Worm (Caenorhabditis elegans): ENCODE data around the gene F14H3.3.
"Not testable (repeated sequence)": the region's sequence is repeated elsewhere in the genome, so short reads cannot be mapped to it uniquely, and the experiment has no call there.

Gene F14H3.3

DNA sequence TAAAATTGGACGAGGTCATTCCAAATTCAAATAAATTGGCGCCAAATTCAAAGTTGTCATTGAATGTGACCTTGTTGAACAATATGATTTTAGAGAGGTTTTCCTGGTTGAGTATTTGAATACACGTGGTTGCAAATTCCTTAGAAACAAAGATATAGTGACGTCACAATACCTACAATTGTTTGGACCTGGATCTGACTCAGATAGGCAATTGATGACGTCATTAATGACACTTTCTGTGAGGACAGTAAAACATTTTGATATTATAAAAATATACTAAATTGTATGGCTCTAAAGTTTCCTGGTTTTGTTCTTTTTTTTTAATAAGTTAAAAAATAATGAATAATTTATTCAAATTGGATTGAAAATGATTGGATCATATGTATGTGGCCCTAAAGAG, 11.9 kb downstream of the F14H3.3 start:
- TF ChIP-seq lin-39 (tag; optimal IDR thresholded peaks at IDR 0.05), result no peak
- TF ChIP-seq sma-3 (GFP tag; optimal IDR thresholded peaks at IDR 0.05), result no peak
- TF ChIP-seq dmd-4 (tag; optimal IDR thresholded peaks at IDR 0.05), result no peak
- no peak for TF ChIP-seq ama-1 (optimal IDR thresholded peaks at IDR 0.05)
- TF ChIP-seq snpc-4 (tag; optimal IDR thresholded peaks at IDR 0.05), result no peak
- TF ChIP-seq nhr-12 (tag; optimal IDR thresholded peaks at IDR 0.05), result no peak
- no peak for TF ChIP-seq ztf-11 (tag; optimal IDR thresholded peaks at IDR 0.05)
- TF ChIP-seq C34F6.9 (tag; optimal IDR thresholded peaks at IDR 0.05), result no peak
- TF ChIP-seq alr-1 (tag; optimal IDR thresholded peaks at IDR 0.05), result no peak
- no peak for TF ChIP-seq nhr-21 (tag; optimal IDR thresholded peaks at IDR 0.05)
- TF ChIP-seq skn-1 (tag; optimal IDR thresholded peaks at IDR 0.05), result no peak
- no peak for TF ChIP-seq sem-4 (tag; optimal IDR thresholded peaks at IDR 0.05)
- no peak for TF ChIP-seq nhr-11 (tag; optimal IDR thresholded peaks at IDR 0.05)
- TF ChIP-seq ztf-4 (tag; optimal IDR thresholded peaks at IDR 0.05), result no peak
- no peak for TF ChIP-seq F13H6.1 (tag; optimal IDR thresholded peaks at IDR 0.05)
- TF ChIP-seq nhr-77 (tag; optimal IDR thresholded peaks at IDR 0.05), result no peak
- no peak for TF ChIP-seq gmeb-1 (tag; optimal IDR thresholded peaks at IDR 0.05)
- no peak for TF ChIP-seq peb-1 (tag; optimal IDR thresholded peaks at IDR 0.05)

DNA sequence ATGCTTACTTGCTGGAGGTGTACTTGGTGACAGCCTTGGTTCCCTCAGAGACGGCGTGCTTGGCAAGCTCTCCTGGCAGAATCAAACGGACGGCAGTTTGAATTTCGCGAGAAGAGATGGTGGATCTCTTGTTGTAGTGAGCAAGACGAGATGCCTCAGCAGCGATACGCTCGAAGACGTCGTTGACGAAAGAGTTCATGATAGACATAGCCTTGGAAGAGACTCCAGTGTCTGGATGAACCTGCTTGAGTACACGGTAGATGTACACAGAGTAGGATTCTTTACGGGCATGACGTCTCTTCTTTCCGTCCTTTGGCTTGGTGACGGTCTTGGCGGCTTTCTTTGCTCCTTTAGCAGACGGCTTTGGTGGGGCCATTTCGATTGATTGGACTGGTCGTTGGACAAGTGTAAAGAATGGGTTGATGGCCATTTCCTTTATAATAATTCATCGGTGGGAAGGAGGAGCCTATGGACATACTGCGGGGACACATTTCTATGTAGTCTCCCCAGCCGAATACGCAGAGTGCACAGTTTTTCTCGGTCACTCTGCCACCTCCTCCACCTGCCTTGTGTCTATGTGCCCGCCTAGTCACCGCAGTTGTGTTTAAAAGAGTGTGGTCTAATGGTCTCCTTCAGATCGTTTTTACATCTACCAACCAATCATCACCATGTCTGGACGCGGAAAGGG, 13.0 kb downstream of the F14H3.3 start, which contains the start of the genes his-4 and his-3:
TSS of gene his-4 (minus strand) at position 376 of the 688 bp plus-strand sequence.
TSS of gene his-3 (plus strand) at position 669 of the 688 bp plus-strand sequence.
- TF ChIP-seq nhr-6 (tag; optimal IDR thresholded peaks at IDR 0.05), result peak; percentile 52
- peak in 1 of 2 experiments; percentile 38 for TF ChIP-seq lsy-2 (tag; optimal IDR thresholded peaks at IDR 0.05)
- peak; percentile 49 for TF ChIP-seq fos-1 (tag; optimal IDR thresholded peaks at IDR 0.05)
- peak; percentile 39 for TF ChIP-seq sma-3 (GFP tag; optimal IDR thresholded peaks at IDR 0.05)
- peak; percentile 24 for TF ChIP-seq lin-13 (GFP tag; optimal IDR thresholded peaks at IDR 0.05)
- peak; percentile 27 for TF ChIP-seq F13H6.1 (tag; optimal IDR thresholded peaks at IDR 0.05)
- peak; percentile 27 for TF ChIP-seq nhr-129 (tag; optimal IDR thresholded peaks at IDR 0.05)
- peak; percentile 95 for TF ChIP-seq ceh-16 (tag; optimal IDR thresholded peaks at IDR 0.05)
- peak; percentile 59 for TF ChIP-seq sma-9 (GFP tag; optimal IDR thresholded peaks at IDR 0.05)
- TF ChIP-seq sma-9 (tag; optimal IDR thresholded peaks at IDR 0.05), result not testable (repeated sequence)
- TF ChIP-seq nhr-25 (tag; optimal IDR thresholded peaks at IDR 0.05), result peak; percentile 85

DNA sequence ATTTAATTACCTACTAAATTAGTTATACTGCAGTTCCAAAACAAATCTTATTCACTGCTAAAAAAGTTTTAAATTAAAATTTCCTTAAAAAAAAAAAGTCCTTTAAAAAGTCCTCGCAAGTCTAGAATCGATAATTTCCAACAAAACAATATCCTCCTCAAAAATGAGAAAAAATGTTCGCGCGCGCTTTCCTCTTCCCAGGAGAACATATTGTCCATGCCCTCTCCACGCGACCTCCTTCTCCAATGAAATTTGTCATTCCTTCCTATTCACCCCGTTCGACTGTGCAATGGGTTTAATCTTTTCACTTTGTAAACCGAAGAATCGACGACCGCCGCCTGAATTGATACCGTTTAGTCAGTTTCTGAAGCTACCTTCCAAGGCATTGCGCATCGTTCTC, 17.1 kb downstream of the F14H3.3 start, which contains the start of gene T10C6.10:
TSS of gene T10C6.10 (plus strand) at position 248 of the 400 bp plus-strand sequence.
- TF ChIP-seq ZK546.5 (tag; optimal IDR thresholded peaks at IDR 0.05) (no peak), sem-4 (tag; optimal IDR thresholded peaks at IDR 0.05) (no peak), dmd-4 (tag; optimal IDR thresholded peaks at IDR 0.05) (no peak), nhr-12 (tag; optimal IDR thresholded peaks at IDR 0.05) (no peak), sma-3 (GFP tag; optimal IDR thresholded peaks at IDR 0.05) (no peak), fos-1 (tag; optimal IDR thresholded peaks at IDR 0.05) (no peak), snpc-4 (tag; optimal IDR thresholded peaks at IDR 0.05) (no peak), ceh-82 (tag; optimal IDR thresholded peaks at IDR 0.05) (no peak), Y55F3AM.14 (GFP tag; optimal IDR thresholded peaks at IDR 0.05) (no peak)

DNA sequence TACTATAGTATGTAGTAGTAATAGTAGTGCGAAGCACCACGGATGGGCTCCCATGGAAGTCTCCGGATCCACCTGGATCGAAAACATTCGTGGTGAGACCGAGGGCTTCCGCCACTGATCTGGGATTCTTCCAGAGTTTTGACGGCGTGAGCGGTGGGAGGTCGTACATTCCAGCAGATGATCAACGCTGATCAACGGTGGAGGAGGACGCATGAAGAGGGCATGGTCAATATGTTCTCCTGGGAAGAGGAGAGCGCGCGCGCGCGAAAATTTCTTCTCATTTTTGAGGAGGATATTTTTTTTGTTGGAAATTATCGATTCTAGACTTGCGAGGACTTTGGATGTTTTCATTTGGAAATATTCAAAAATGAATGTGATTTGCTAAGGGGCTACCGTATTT, 19.8 kb downstream of the F14H3.3 start:
- TF ChIP-seq lin-13 (GFP tag; optimal IDR thresholded peaks at IDR 0.05) (no peak), nhr-10 (tag; optimal IDR thresholded peaks at IDR 0.05) (no peak), sem-4 (tag; optimal IDR thresholded peaks at IDR 0.05) (no peak), sma-3 (GFP tag; optimal IDR thresholded peaks at IDR 0.05) (no peak), mbf-1 (tag; optimal IDR thresholded peaks at IDR 0.05) (no peak), unc-39 (tag; optimal IDR thresholded peaks at IDR 0.05) (no peak), R02D3.7 (tag; optimal IDR thresholded peaks at IDR 0.05) (no peak), elt-3 (tag; optimal IDR thresholded peaks at IDR 0.05) (no peak), blmp-1 (tag; optimal IDR thresholded peaks at IDR 0.05; ENCODE audit: insufficient read depth) (no peak), nhr-21 (tag; optimal IDR thresholded peaks at IDR 0.05) (no peak)

DNA sequence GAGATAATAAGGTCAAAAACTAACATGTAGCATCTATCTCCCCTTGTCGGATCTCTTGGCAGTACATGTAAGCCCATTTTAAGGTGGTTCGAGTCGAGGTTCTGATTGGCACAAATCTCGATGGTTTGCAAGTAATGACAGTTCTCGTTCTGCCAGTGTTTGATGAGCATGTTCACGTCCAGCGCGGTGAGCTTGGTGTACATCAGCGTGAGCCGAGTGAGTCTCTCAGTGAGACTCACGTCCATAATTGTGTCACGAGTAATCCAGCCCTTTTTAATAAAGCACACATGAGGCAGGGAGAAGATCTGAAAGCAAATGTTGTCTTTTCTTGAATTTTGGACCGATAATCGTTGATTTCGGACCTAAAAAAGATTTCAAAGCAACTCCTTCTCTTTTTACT, 20.5 kb downstream of the F14H3.3 start, which contains the start of gene T10C6.16:
TSS of gene T10C6.16 (minus strand) at position 245 of the 400 bp plus-strand sequence.
- TF ChIP-seq F13H6.1 (tag; optimal IDR thresholded peaks at IDR 0.05) (no peak), unc-39 (tag; optimal IDR thresholded peaks at IDR 0.05) (no peak), lin-11 (tag; optimal IDR thresholded peaks at IDR 0.05) (no peak), dmd-4 (tag; optimal IDR thresholded peaks at IDR 0.05) (no peak), nhr-10 (tag; optimal IDR thresholded peaks at IDR 0.05) (no peak), gmeb-1 (tag; optimal IDR thresholded peaks at IDR 0.05) (no peak), lin-13 (GFP tag; optimal IDR thresholded peaks at IDR 0.05) (no peak), nhr-21 (tag; optimal IDR thresholded peaks at IDR 0.05) (no peak), nhr-77 (tag; optimal IDR thresholded peaks at IDR 0.05) (no peak), skn-1 (tag; optimal IDR thresholded peaks at IDR 0.05) (no peak), aly-2 (tag; optimal IDR thresholded peaks at IDR 0.05) (no peak), lsy-2 (tag; optimal IDR thresholded peaks at IDR 0.05) (no peak), R02D3.7 (tag; optimal IDR thresholded peaks at IDR 0.05) (no peak), nhr-12 (tag; optimal IDR thresholded peaks at IDR 0.05) (no peak)
